Worm (Caenorhabditis elegans) whole organism, L3 larva: ENCODE data around the gene lect-2.

Experiments
- lin-15B ChIP-seq: fragments of 150-350 bp; optimal IDR thresholded peaks from 2 replicates; lab custom pipeline; 2014; ENCODE audit warnings: missing biosample characterization, missing genetic modification characterization
- nhr-12 ChIP-seq: fragments of 150-350 bp; optimal IDR thresholded peaks from 2 replicates; lab custom pipeline; 2014; ENCODE audit warnings: missing biosample characterization, missing genetic modification characterization
- unc-62 ChIP-seq: fragments of 150-350 bp; sonication (generic microtip); optimal IDR thresholded peaks from 4 replicates; lab custom pipeline; 2014; ENCODE audit warnings: missing biosample characterization, missing genetic modification reagents, missing genetic modification characterization
- zag-1 ChIP-seq: fragments of 150-350 bp; optimal IDR thresholded peaks from 2 replicates; lab custom pipeline; 2014; ENCODE audit warnings: missing biosample characterization, missing genetic modification characterization

DNA sequence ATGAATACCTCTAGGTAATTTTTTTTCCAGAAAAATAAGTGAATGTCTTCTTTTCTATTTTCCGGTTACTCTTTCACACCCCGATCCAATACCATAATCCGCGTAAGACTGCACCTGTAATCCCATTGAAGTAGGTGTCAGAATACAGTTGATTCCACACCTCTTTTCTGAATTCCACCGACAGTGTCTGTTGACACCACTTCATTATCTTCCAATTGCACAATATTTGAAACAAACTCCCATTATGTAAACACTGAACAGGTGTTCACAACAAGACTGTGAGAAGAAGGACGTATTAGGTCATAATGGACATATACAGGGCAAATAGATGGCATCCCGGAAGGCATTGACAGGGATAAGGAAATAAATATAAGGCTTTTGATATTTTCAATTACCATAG is 13.2 kb upstream of the lect-2 start:
- no peak for TF ChIP-seq zag-1 (tag; lab: Kevin White, UChicago)
- TF ChIP-seq unc-62 (GFP tag; lab: Kevin White, UChicago) = no peak
- TF ChIP-seq lin-15B (tag; lab: Kevin White, UChicago) = no peak
- TF ChIP-seq nhr-12 (tag; lab: Kevin White, UChicago) = no peak
